Fruit fly (Drosophila melanogaster): Measurements from ENCODE around the gene CG43115.

CG43115 gene

DNA sequence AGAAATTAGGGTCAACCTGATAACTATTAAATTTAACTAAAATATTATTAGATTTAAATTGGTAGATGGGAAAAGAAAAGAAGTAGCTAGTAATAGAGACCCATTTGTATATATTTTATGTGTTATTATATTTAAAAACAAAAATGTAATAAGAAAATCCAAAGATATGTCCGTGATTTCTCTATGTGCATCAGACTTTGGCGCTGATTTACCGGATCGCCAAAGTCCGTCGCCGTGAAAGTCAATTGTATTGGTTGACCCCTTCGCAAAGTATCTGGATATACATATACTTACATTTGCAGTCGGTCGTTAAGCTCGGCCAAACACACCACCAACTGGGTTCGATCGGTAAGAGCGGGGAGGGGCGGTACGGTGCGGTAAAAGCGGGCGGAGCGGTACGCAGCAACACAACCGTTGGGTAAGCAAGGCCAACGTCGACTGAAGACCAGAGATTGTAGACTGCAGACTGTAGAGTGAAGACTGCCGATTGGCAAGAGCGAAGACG, 10.9 kb upstream of the CG43115 start (continued):
- TF ChIP-seq CG30431 (GFP tag; optimal IDR thresholded peaks at IDR 0.05) = no peak
- TF ChIP-seq CG17612 (GFP tag; IDR thresholded peaks at IDR 0.05) = no peak
- TF ChIP-seq CG3065 (GFP tag; optimal IDR thresholded peaks at IDR 0.05) = no peak
- TF ChIP-seq Meics (GFP tag; optimal IDR thresholded peaks at IDR 0.05) = no peak
- TF ChIP-seq prd (optimal IDR thresholded peaks at IDR 0.05) = no peak
- TF ChIP-seq prd (GFP tag; IDR thresholded peaks at IDR 0.05) = 0 out of 3 replicates have a peak, but pooled peaks have one; percentile 23
- peak; percentile 23 for TF ChIP-seq CG2875 (GFP tag; optimal IDR thresholded peaks at IDR 0.05)
- no peak for TF ChIP-seq pho (GFP tag; optimal IDR thresholded peaks at IDR 0.05)
- no peak for TF ChIP-seq CG14667 (GFP tag; IDR thresholded peaks at IDR 0.05)
- TF ChIP-seq Ravus (GFP tag; IDR thresholded peaks at IDR 0.05) = no peak
- no peak for TF ChIP-seq CG6175 (GFP tag; IDR thresholded peaks at IDR 0.05)
- TF ChIP-seq CG3281 (GFP tag; optimal IDR thresholded peaks at IDR 0.05) = no peak
- no peak for TF ChIP-seq al (GFP tag; IDR thresholded peaks at IDR 0.05)
- no peak for TF ChIP-seq Hey (tag; optimal IDR thresholded peaks at IDR 0.05)
- TF ChIP-seq Mad (GFP tag; optimal IDR thresholded peaks at IDR 0.05) = no peak
- TF ChIP-seq en (GFP tag; optimal IDR thresholded peaks at IDR 0.05) = no peak
- TF ChIP-seq CG32772 (GFP tag; IDR thresholded peaks at IDR 0.05) = no peak
- TF ChIP-seq otp (GFP tag; IDR thresholded peaks at IDR 0.05) = no peak
- no peak for TF ChIP-seq CG15696 (tag; optimal IDR thresholded peaks at IDR 0.05)
- TF ChIP-seq pros (GFP tag; optimal IDR thresholded peaks at IDR 0.05) = peak; percentile 16
- peak; percentile 33 for TF ChIP-seq fd96Cb (tag; optimal IDR thresholded peaks at IDR 0.05)
- no peak for TF ChIP-seq BEAF-32 (GFP tag; optimal IDR thresholded peaks at IDR 0.05)
- TF ChIP-seq Ada2b (GFP tag; IDR thresholded peaks at IDR 0.05) = no peak
- no peak for TF ChIP-seq Lim3 (GFP tag; IDR thresholded peaks at IDR 0.05)
- peak; percentile 26 for TF ChIP-seq row (GFP tag; IDR thresholded peaks at IDR 0.05)
- TF ChIP-seq NK7.1 (GFP tag; optimal IDR thresholded peaks at IDR 0.05) = no peak
- TF ChIP-seq CG4360 (GFP tag; IDR thresholded peaks at IDR 0.05) = no peak
- TF ChIP-seq sqz (GFP tag; optimal IDR thresholded peaks at IDR 0.05) = peak; percentile 0
- TF ChIP-seq br (optimal IDR thresholded peaks at IDR 0.05) = no peak
- TF ChIP-seq CG33557 (GFP tag; optimal IDR thresholded peaks at IDR 0.05) = no peak
- TF ChIP-seq her (GFP tag; optimal IDR thresholded peaks at IDR 0.05) = no peak
- no peak for TF ChIP-seq tio (GFP tag; optimal IDR thresholded peaks at IDR 0.05)
- TF ChIP-seq CG34376 (GFP tag; optimal IDR thresholded peaks at IDR 0.05) = no peak
- TF ChIP-seq tup (GFP tag; optimal IDR thresholded peaks at IDR 0.05) = no peak
- TF ChIP-seq abd-A (tag; optimal IDR thresholded peaks at IDR 0.05) = no peak
- TF ChIP-seq Ptx1 (GFP tag; IDR thresholded peaks at IDR 0.05) = peak; percentile 52
- TF ChIP-seq eyg (GFP tag; optimal IDR thresholded peaks at IDR 0.05) = no peak
- TF ChIP-seq CG4424 (GFP tag; optimal IDR thresholded peaks at IDR 0.05) = no peak
- no peak for TF ChIP-seq CG6254 (GFP tag; optimal IDR thresholded peaks at IDR 0.05)
- no peak for TF ChIP-seq tin (GFP tag; optimal IDR thresholded peaks at IDR 0.05)
- TF ChIP-seq chif (GFP tag; optimal IDR thresholded peaks at IDR 0.05) = no peak
- no peak for TF ChIP-seq CG9727 (GFP tag; optimal IDR thresholded peaks at IDR 0.05)
- TF ChIP-seq dmrt99B (tag; optimal IDR thresholded peaks at IDR 0.05) = peak; percentile 56
- no peak for TF ChIP-seq hbn (GFP tag; IDR thresholded peaks at IDR 0.05; ENCODE audit: partially characterized antibody)
- TF ChIP-seq dpn (GFP tag; optimal IDR thresholded peaks at IDR 0.05) = peak in 1 of 2 experiments; percentile 32
- TF ChIP-seq sr (GFP tag; IDR thresholded peaks at IDR 0.05) = no peak
- TF ChIP-seq CG16813 (GFP tag; IDR thresholded peaks at IDR 0.05; ENCODE audit: partially characterized antibody) = no peak
- TF ChIP-seq Dbx (GFP tag; IDR thresholded peaks at IDR 0.05) = no peak
- TF ChIP-seq CHES-1-like (GFP tag; optimal IDR thresholded peaks at IDR 0.05) = no peak
- no peak for TF ChIP-seq Adf1 (GFP tag; IDR thresholded peaks at IDR 0.05)
- no peak for TF ChIP-seq mam (GFP tag; optimal IDR thresholded peaks at IDR 0.05)
- no peak for TF ChIP-seq usp (GFP tag; optimal IDR thresholded peaks at IDR 0.05)
- TF ChIP-seq onecut (GFP tag; IDR thresholded peaks at IDR 0.05) = no peak

Measured in whole organism, embryonic.